Fruit fly (Drosophila melanogaster): ENCODE results near the gene CG9902.

CG9902 gene

dm6 chrX:16559514-16560510 lies 12.5 kb upstream of the CG9902 start, which contains the start of gene Pp2B-14D:
Pp2B-14D (minus strand) TSS chrX:16560016.
- peak; percentile 48 for TF ChIP-seq CG6854 (GFP tag; optimal IDR thresholded peaks at IDR 0.05)
- TF ChIP-seq Hr39 (GFP tag; optimal IDR thresholded peaks at IDR 0.05), result no peak
- TF ChIP-seq Blimp-1 (GFP tag; optimal IDR thresholded peaks at IDR 0.05), result peak; percentile 37
- no peak for TF ChIP-seq CG16779 (tag; optimal IDR thresholded peaks at IDR 0.05)
- peak; percentile 20 for TF ChIP-seq CG3032 (tag; optimal IDR thresholded peaks at IDR 0.05)
- no peak for TF ChIP-seq CG7368 (GFP tag; optimal IDR thresholded peaks at IDR 0.05)
- TF ChIP-seq CG6163 (GFP tag; IDR thresholded peaks at IDR 0.05), result no peak; the same call in 2 of the 3 replicates
- TF ChIP-seq CG3919 (GFP tag; optimal IDR thresholded peaks at IDR 0.05), result peak; percentile 3
- TF ChIP-seq CG8632 (GFP tag; optimal IDR thresholded peaks at IDR 0.05), result no peak
- TF ChIP-seq CG6792 (GFP tag; optimal IDR thresholded peaks at IDR 0.05), result no peak
- peak; percentile 5 for TF ChIP-seq Ets96B (tag; optimal IDR thresholded peaks at IDR 0.05)
- peak; percentile 69 for TF ChIP-seq CG1621 (tag; optimal IDR thresholded peaks at IDR 0.05)
- no peak for TF ChIP-seq dac (GFP tag; optimal IDR thresholded peaks at IDR 0.05)
- TF ChIP-seq svp (GFP tag), result peak; percentile 68
- TF ChIP-seq net (GFP tag; optimal IDR thresholded peaks at IDR 0.05), result no peak
- peak; percentile 40; the same call in 1 of the 3 replicates for TF ChIP-seq CG8119 (GFP tag; IDR thresholded peaks at IDR 0.05)
- TF ChIP-seq dsx (GFP tag; optimal IDR thresholded peaks at IDR 0.05; ENCODE audit: poor library complexity, severe bottlenecking), result no peak
- no peak for TF ChIP-seq CG11762 (GFP tag; optimal IDR thresholded peaks at IDR 0.05; ENCODE audit: insufficient read depth)
- no peak for TF ChIP-seq pdm3 (GFP tag; optimal IDR thresholded peaks at IDR 0.05)
- TF ChIP-seq CG6808 (GFP tag; optimal IDR thresholded peaks at IDR 0.05), result peak; percentile 18
- peak; percentile 72 for TF ChIP-seq Eip78C (GFP tag)
- no peak for TF ChIP-seq CG31627 (GFP tag; optimal IDR thresholded peaks at IDR 0.05)
- peak; percentile 39 to 66 for TF ChIP-seq ss (GFP tag; optimal IDR thresholded peaks at IDR 0.05)
- TF ChIP-seq CG32006 (GFP tag; optimal IDR thresholded peaks at IDR 0.05), result no peak
- peak; percentile 49 for TF ChIP-seq Sox102F (GFP tag; optimal IDR thresholded peaks at IDR 0.05)
- TF ChIP-seq CG4318 (GFP tag; optimal IDR thresholded peaks at IDR 0.05), result no peak
- peak; percentile 33 for TF ChIP-seq CG6276 (GFP tag; optimal IDR thresholded peaks at IDR 0.05)
- peak; percentile 43 for TF ChIP-seq CG9139 (GFP tag; optimal IDR thresholded peaks at IDR 0.05)
- TF ChIP-seq cyc (GFP tag; optimal IDR thresholded peaks at IDR 0.05), result peak; percentile 6
- TF ChIP-seq Hr4 (GFP tag; optimal IDR thresholded peaks at IDR 0.05), result no peak
- TF ChIP-seq esn (GFP tag; optimal IDR thresholded peaks at IDR 0.05), result peak; percentile 34
- peak; percentile 81 for TF ChIP-seq fkh (GFP tag; optimal IDR thresholded peaks at IDR 0.05)
- no peak for TF ChIP-seq Sox14 (GFP tag; optimal IDR thresholded peaks at IDR 0.05)
- no peak for TF ChIP-seq salr (GFP tag; optimal IDR thresholded peaks at IDR 0.05)

- TF ChIP-seq topi (GFP tag; optimal IDR thresholded peaks at IDR 0.05) (no peak), Met (GFP tag; optimal IDR thresholded peaks at IDR 0.05) (no peak), fkh (GFP tag; optimal IDR thresholded peaks at IDR 0.05) (no peak), Eip78C (GFP tag) (peak; percentile 21), Gug (GFP tag; IDR thresholded peaks at IDR 0.05) (no peak), CG16779 (tag; optimal IDR thresholded peaks at IDR 0.05) (no peak)
These were observed 6.3 kb upstream of the CG9902 start, which contains the start of gene Arp2 for dm6 chrX:16553542-16554182. Arp2 (minus strand) TSS chrX:16553968.

Measured in whole organism, prepupa.